Fruit fly (Drosophila melanogaster): Measurements from ENCODE around the gene Gss2.

DNA sequence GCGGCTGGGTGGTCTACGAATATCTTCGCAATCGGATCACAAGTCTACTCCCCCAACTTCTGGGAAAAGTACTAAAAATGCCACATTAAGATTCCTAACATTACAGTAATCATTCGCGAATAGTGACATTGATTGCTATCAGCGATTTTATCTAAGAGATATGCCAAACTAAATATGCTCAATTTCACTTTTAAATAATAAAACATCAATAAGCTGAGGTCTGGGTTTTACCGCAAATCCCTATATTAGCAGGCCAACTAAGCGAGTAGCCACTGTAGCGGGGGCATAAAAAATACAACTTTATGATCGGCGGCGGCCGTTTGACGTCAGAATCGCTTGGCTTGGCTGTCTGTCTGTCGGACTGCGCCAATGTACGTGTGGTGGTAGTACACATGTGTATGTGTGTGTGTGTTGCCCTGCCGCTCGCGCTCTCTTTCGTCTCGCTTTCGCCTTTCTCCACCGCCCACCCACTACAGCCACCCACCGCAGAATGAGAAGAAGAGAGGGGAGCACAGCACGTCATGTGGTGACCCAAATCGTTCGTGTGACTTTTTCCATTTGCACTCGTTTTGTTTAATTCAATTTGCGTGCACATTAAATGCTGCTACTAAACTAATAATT, 19.1 kb upstream of the Gss2 start:
- TF ChIP-seq kay (GFP tag; optimal IDR thresholded peaks at IDR 0.05): peak; percentile 92
- TF ChIP-seq CG17328 (GFP tag; IDR thresholded peaks at IDR 0.05): peak; percentile 95
- TF ChIP-seq peb (GFP tag; IDR thresholded peaks at IDR 0.05): peak; percentile 93
- TF ChIP-seq usp (GFP tag; optimal IDR thresholded peaks at IDR 0.05): no peak
- peak; percentile 86 for TF ChIP-seq ssp (GFP tag; IDR thresholded peaks at IDR 0.05)
- TF ChIP-seq grn (GFP tag; optimal IDR thresholded peaks at IDR 0.05): peak; percentile 83
- TF ChIP-seq yki (optimal IDR thresholded peaks at IDR 0.05): no peak
- TF ChIP-seq CG5953 (GFP tag; IDR thresholded peaks at IDR 0.05): peak; percentile 93
- TF ChIP-seq lmd (GFP tag; IDR thresholded peaks at IDR 0.05): peak; percentile 96
- TF ChIP-seq CG9437 (GFP tag; optimal IDR thresholded peaks at IDR 0.05): peak; percentile 89
- peak; percentile 93 for TF ChIP-seq CG10209 (GFP tag; optimal IDR thresholded peaks at IDR 0.05)
- TF ChIP-seq CG32767 (GFP tag; IDR thresholded peaks at IDR 0.05): peak; percentile 92
- TF ChIP-seq CG14050 (GFP tag; IDR thresholded peaks at IDR 0.05): peak; percentile 92
- peak; percentile 98 for TF ChIP-seq gro (GFP tag; optimal IDR thresholded peaks at IDR 0.05)
